Fruit fly (Drosophila melanogaster) whole organism, larva: ENCODE results near the gene Ppm1.

ENCODE experiments used
- noc ChIP-seq: fragments of 200-800 bp; sonication (Bioruptor generic); optimal IDR thresholded peaks from 3 replicates; lab custom pipeline; 2019; ENCODE audit warnings: missing biosample characterization, mild to moderate bottlenecking, missing genetic modification characterization, moderate library complexity

Gene Ppm1

DNA sequence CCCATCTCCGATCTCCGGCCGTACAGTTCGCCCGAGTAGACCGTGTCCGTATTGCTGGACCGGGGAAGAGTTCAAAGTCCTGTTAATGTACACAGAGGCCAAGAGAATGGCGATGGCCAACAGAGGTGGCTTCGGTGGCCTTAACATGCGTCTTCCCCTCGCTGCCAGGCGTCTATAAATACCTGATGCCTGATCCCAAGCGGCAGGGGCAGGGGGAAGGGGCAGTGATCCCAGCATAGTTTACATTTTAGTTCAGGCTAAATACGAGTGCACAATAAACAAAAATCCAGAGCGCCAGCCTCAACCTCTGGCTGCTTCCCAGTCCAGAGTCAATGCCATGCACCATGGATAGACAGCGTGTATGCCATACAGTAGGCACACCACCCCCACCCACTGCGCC lies 6.7 kb downstream of the Ppm1 start:
- TF ChIP-seq noc (tag; lab: Kevin White, UChicago): no peak

- no peak for TF ChIP-seq noc (tag; lab: Kevin White, UChicago)
Observed at dm6 chr3L:589174-589289, 7.9 kb downstream of the Ppm1 start, which contains the start of gene Kah. Kah (minus strand) TSS chr3L:589274.

- peak; percentile 55 for TF ChIP-seq noc (tag; lab: Kevin White, UChicago)
Observed at dm6 chr3L:589290-590281, 8.4 kb downstream of the Ppm1 start.

DNA sequence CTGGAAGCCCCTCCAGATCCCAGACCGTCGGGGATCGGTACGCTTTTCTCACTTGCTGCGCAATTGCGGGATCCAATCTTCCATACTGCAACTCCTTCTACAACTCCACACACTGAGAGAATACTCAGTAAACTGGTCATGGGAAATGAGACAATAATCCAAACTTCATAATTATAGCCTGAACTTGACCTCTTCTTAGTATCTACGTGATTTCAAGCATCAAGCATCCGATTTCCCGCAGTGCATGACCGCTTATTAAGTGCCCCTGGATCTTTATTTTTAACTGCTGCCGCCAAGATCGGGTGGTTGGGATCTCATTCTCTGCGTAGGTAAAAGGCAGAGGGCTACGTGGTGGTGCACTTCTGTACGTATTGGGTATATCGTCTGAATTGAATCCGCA lies 10.2 kb downstream of the Ppm1 start:
- no peak for TF ChIP-seq noc (tag; lab: Kevin White, UChicago)

- no peak for TF ChIP-seq noc (tag; lab: Kevin White, UChicago)
Observed at dm6 chr3L:592251-592650, 11.1 kb downstream of the Ppm1 start.

- TF ChIP-seq noc (tag; lab: Kevin White, UChicago): no peak
Observed at dm6 chr3L:593102-593501, 12.0 kb downstream of the Ppm1 start, which contains the start of gene MED14. MED14 (plus strand) TSS chr3L:593246.

DNA sequence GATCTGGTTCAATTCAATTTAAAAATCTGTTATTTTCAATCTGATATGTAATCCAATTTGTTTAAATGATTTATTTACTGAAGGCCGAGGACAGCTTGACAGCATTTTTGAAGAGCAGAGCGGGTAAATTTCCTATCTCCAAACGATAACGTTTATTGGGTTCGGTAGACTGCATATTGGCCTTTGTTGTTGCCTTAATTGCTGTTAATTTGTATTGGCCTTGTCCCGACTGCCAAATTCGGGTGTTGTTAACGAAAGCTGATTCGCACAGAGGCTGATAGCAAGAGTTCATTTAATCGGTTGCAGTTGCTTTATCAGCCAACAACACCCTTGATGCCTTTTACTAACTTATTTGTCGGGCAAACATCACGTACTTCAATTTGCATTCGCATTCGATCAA lies 20.0 kb downstream of the Ppm1 start:
- TF ChIP-seq noc (tag; lab: Kevin White, UChicago): no peak

- no peak for TF ChIP-seq noc (tag; lab: Kevin White, UChicago)
Observed at dm6 chr3L:601559-602136, 20.5 kb downstream of the Ppm1 start.

dm6 chr3L:602531-602930 lies 21.4 kb downstream of the Ppm1 start:
- no peak for TF ChIP-seq noc (tag; lab: Kevin White, UChicago)

DNA sequence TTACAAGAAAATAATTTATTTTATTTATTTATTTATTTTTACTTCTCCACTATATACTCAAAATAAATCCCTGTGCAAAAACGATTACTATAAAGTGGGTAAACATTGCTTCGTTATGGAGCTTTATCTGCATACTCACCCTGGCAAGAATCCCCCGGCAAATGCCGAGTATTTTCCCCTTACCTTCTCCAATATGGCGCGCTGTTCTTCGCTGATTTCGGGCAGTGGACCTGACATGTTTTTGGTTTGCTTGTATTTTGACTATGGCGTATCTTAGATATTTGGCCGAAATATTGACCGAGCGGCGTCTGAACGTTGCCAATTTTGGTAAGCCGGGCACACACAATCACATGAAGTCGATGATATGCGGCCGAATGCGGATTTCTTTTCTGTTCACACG lies 22.1 kb downstream of the Ppm1 start:
- no peak for TF ChIP-seq noc (tag; lab: Kevin White, UChicago)

- peak; percentile 36 for TF ChIP-seq noc (tag; lab: Kevin White, UChicago)
Observed at dm6 chr3L:603847-604550, 22.9 kb downstream of the Ppm1 start, which contains the start of gene CG13893. CG13893 (minus strand) TSS chr3L:604008.

DNA sequence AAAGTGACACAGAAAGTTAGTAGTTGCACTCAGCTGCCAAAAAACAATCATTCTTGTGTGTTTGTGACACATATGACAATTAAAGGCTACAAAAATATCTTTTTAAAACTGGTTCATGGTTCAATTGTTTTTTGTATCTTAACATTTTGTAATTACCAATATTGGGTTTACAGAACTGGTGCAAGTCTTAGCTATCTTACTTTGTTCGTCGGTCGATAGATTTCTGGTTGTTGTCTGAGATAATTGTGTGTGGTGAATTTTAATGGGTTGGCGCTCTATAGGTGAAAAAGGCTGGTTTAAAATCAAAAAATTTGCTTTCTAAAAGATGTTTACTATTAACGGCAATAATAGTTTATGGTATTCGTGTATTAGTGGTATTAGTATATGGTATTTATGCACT lies 23.6 kb downstream of the Ppm1 start:
- TF ChIP-seq noc (tag; lab: Kevin White, UChicago): no peak

DNA sequence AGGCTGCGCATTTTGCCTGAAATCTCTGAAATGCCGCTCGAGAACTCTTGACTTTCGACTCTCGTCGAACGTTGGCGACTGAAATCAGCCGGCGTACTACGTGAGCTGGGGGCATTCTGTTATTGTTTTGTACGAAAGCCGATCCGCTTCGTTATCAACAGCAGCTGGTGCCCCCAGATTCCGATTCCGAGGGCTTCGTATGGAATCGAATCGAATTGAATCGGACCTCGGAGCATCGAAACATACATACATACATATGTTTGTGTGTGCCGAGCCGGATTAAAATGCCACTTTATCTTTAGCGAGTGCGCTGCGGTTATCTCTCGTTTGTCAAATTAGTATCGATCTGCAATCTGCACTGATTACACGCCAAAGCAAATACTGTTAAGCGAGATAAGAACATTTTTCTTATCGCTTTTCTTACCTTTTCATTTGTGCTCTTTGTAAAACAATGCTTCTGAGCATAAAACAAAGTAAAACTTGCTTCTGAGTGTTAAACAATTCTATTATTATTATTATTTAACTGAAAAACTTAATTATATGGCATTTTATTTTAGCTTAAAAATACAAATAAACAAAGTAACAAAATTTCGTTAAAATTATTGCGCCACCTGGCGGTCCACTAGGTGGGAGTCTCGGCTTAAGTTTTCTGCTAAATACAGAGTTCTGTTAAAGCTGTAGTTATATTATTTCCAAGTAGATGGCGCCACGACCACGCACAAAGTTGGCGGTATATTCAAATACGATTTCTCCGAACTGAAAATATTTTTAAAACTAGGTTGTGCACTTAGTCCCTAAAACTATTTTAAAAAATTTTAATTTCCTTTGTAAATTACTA lies 25.6 kb downstream of the Ppm1 start, which contains the start of gene Reg-2:
Gene Reg-2 (minus strand): TSS at position 80 of the 838 bp plus-strand sequence.
- peak; percentile 17 for TF ChIP-seq noc (tag; lab: Kevin White, UChicago)

dm6 chr3L:607551-608314 lies 26.6 kb downstream of the Ppm1 start:
- TF ChIP-seq noc (tag; lab: Kevin White, UChicago): no peak

dm6 chr3L:608362-608761 lies 27.2 kb downstream of the Ppm1 start:
- no peak for TF ChIP-seq noc (tag; lab: Kevin White, UChicago)
